Worm (Caenorhabditis elegans): Measurements from ENCODE around the gene Y22D7AR.3.

The Y22D7AR.3 gene

DNA sequence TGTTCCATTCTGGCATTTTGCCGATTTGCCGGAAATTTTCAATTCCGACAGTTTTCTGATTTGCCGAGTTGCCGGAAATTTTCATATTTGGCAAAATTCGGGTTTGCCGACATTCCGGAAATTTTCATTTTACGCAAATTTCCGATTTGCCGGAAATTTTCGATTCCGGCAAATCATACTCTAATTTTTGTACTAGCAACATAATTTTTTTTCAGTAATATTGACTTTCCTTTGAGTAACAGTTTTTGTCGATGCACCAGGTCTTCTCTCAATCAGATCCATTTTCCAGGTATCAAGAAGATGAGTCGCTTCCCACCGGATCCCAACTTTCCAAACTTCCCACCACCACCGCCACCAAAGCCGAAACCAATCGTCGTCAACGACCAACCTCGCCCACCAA, 24.5 kb downstream of the Y22D7AR.3 start, which contains the start of gene Y22D7AL.3:
Y22D7AL.3 (plus strand) TSS at position 301 of the 400 bp plus-strand sequence.
- TF ChIP-seq rnt-1 (tag; optimal IDR thresholded peaks at IDR 0.05) (no peak), efl-1 (optimal IDR thresholded peaks at IDR 0.05) (no peak), efl-1 (GFP tag; optimal IDR thresholded peaks at IDR 0.05 in 1 of 2) (peak in 1 of 2 experiments; percentile 35), ces-1 (GFP tag; optimal IDR thresholded peaks at IDR 0.05) (no peak), unc-98 (GFP tag; IDR thresholded peaks at IDR 0.05) (no peak), aly-2 (tag; optimal IDR thresholded peaks at IDR 0.05) (no peak), vab-15 (tag; optimal IDR thresholded peaks at IDR 0.05) (no peak), nhr-84 (tag; optimal IDR thresholded peaks at IDR 0.05) (no peak), nhr-85 (tag) (peak; percentile 14)

DNA sequence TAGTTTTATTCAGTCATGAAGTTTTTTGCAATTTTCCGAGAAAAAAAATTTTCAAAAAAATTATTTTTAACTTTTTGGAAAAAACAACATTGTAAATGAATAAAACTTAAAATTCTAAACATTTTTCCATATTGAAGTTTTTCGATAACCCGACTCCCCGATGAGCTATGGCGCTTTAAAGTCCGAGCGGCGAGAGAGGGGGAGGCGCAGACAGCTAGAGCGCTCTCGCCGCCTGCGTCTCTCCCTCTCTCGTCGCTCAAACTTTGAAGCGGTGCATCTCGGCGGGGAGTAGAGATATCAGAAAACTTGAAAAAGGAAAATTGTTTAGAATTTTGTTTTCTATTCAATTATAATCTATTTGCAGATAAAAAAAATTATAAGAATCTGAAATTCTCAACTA, 27.3 kb downstream of the Y22D7AR.3 start:
- TF ChIP-seq nhr-90 (tag; optimal IDR thresholded peaks at IDR 0.05; ENCODE audit: poor library complexity) (no peak), tlp-1 (tag; optimal IDR thresholded peaks at IDR 0.05) (no peak), hlh-17 (GFP tag; optimal IDR thresholded peaks at IDR 0.05; ENCODE audit: borderline replicate concordance) (no peak), pag-3 (tag; optimal IDR thresholded peaks at IDR 0.05; ENCODE audit: borderline replicate concordance, insufficient read depth) (no peak), vab-15 (tag; optimal IDR thresholded peaks at IDR 0.05) (no peak), swsn-7 (tag; optimal IDR thresholded peaks at IDR 0.05) (no peak), egl-13 (tag; optimal IDR thresholded peaks at IDR 0.05) (no peak), mab-9 (GFP tag; IDR thresholded peaks at IDR 0.05) (no peak), C34B4.2 (tag; optimal IDR thresholded peaks at IDR 0.05) (no peak), nhr-76 (tag; optimal IDR thresholded peaks at IDR 0.05) (no peak)

DNA sequence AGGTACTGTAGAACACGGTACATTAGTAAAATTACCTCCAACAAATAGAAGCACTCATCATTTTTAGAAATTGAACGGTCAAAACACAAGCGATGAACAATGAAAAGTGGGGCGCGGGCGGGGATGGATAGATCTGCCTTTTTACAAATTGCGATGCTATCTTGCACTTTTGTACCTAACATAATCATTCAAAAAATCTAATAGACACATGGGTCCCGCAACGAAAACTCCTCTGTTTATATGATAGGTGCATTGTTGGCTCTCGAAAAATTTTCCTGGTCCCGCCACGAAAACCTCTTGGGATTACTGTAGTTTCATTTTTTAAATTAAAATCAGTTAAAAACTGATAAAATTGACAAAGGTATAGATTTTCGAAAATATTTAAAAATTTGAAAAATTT, 31.4 kb downstream of the Y22D7AR.3 start, which contains the start of gene Y22D7AL.11:
Y22D7AL.11 (minus strand) TSS at position 101 of the 400 bp plus-strand sequence.
- TF ChIP-seq lin-39 (tag; optimal IDR thresholded peaks at IDR 0.05) = no peak
- TF ChIP-seq sup-37 (GFP tag; optimal IDR thresholded peaks at IDR 0.05) = no peak
- TF ChIP-seq ztf-4 (tag; optimal IDR thresholded peaks at IDR 0.05) = no peak
- no peak for TF ChIP-seq ceh-82 (tag; optimal IDR thresholded peaks at IDR 0.05)
- no peak for TF ChIP-seq lin-13 (GFP tag; optimal IDR thresholded peaks at IDR 0.05)
- TF ChIP-seq swsn-7 (tag; optimal IDR thresholded peaks at IDR 0.05) = no peak
- no peak for TF ChIP-seq elt-2 (tag; optimal IDR thresholded peaks at IDR 0.05)
- no peak for TF ChIP-seq snpc-4 (tag; optimal IDR thresholded peaks at IDR 0.05)
- no peak for TF ChIP-seq lin-15B (tag; optimal IDR thresholded peaks at IDR 0.05)
- TF ChIP-seq aha-1 (tag; optimal IDR thresholded peaks at IDR 0.05) = no peak
- no peak for TF ChIP-seq ama-1 (optimal IDR thresholded peaks at IDR 0.05)
- no peak for TF ChIP-seq hpl-2 (GFP tag; optimal IDR thresholded peaks at IDR 0.05)
- no peak for TF ChIP-seq rnt-1 (tag; optimal IDR thresholded peaks at IDR 0.05)
- TF ChIP-seq unc-86 (tag; optimal IDR thresholded peaks at IDR 0.05) = no peak
- TF ChIP-seq fkh-10 (GFP tag; optimal IDR thresholded peaks at IDR 0.05) = no peak
- no peak for TF ChIP-seq ztf-11 (tag; optimal IDR thresholded peaks at IDR 0.05)
- no peak for TF ChIP-seq pax-3 (tag; optimal IDR thresholded peaks at IDR 0.05)
- TF ChIP-seq C16A3.4 (tag; optimal IDR thresholded peaks at IDR 0.05) = no peak

DNA sequence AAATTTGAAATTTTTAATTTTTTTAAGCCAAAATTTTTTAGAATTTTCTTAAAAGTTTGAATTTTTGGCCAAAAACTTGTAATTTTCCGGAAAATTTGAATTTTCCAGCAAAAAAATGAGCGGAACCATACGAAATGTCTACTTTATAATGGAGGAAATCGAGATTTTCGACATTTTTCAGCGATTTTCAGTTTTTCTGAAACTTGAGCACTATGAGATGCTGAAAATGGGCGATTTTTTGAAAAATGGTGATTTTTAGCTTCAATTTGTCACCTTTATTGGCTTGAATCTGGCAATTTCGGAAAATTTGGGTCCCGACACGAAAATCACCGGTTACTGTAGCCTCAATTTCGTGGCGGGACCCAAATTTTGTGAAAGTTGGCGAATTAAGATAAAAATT, 39.1 kb downstream of the Y22D7AR.3 start, which contains the start of gene Y22D7AL.4:
Y22D7AL.4 (plus strand) TSS at position 109 of the 400 bp plus-strand sequence.
- TF ChIP-seq aha-1 (tag; optimal IDR thresholded peaks at IDR 0.05) (no peak), efl-1 (optimal IDR thresholded peaks at IDR 0.05) (no peak), efl-1 (GFP tag; optimal IDR thresholded peaks at IDR 0.05 in 1 of 2) (peak in 1 of 2 experiments; percentile 13), nhr-85 (tag) (peak; percentile 52)

DNA sequence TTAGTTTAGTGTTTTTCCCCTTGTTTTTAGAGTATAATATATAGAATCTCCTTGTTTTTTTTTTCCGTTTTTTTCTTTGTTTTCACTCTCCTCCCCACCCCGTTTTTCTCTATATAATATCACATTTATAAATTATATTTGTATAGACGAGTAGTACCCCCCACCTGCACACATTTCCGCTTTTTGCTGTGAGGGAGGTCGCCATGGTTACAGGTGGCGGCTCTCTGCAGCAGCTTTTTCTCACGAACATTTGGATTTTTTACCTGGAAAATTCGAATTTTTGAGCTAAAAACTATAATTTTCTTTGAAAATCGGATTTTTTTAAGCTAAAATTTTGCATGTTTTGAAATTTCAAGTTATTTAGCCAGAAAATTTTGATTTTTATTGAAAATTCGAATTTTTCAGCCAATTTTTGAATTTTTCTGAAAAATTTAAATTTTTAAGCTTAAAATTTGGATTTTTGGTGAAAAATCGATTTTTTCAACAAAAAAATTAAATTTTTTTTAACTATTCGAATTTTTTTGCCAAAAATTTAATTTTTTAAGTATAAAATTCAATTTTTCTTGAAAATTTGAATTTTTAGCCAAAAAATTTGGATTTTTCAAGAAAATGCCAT, 39.9 kb downstream of the Y22D7AR.3 start:
- TF ChIP-seq efl-1 (optimal IDR thresholded peaks at IDR 0.05) (no peak), efl-1 (GFP tag; optimal IDR thresholded peaks at IDR 0.05 in 1 of 2) (peak in 1 of 2 experiments; percentile 70), lin-13 (GFP tag; optimal IDR thresholded peaks at IDR 0.05) (no peak)
